Fruit fly (Drosophila melanogaster) whole organism, embryonic: ENCODE measurements around the gene RpL35.

Experiments used
- Atf6 ChIP-seq: fragments of 200-800 bp; sonication (Bioruptor generic); IDR thresholded peaks from 2 replicates; pipeline ENCODE4 v1.3.6; 2022; ENCODE audit warnings: missing biosample characterization, missing genetic modification characterization
- Bteb2 ChIP-seq: fragments of 200-800 bp; sonication (Bioruptor generic); optimal IDR thresholded peaks from 2 replicates; lab custom pipeline; 2016; ENCODE audit warnings: missing biosample characterization, missing genetic modification characterization
- CG10209 ChIP-seq: fragments of 200-800 bp; sonication (Bioruptor generic); optimal IDR thresholded peaks from 3 replicates; lab custom pipeline; 2017; ENCODE audit warnings: missing biosample characterization, mild to moderate bottlenecking, missing genetic modification characterization, missing genetic modification reagents
- CG10321 ChIP-seq: fragments of 200-800 bp; sonication (Bioruptor generic); IDR thresholded peaks from 2 replicates; pipeline ENCODE4 v1.3.6; 2022; ENCODE audit warnings: missing biosample characterization, missing genetic modification characterization
- CG10431 ChIP-seq: fragments of 200-800 bp; sonication (Bioruptor generic); optimal IDR thresholded peaks from 3 replicates; lab custom pipeline; 2018; ENCODE audit warnings: missing biosample characterization, mild to moderate bottlenecking, missing genetic modification characterization
- CG10565 ChIP-seq: fragments of 200-800 bp; sonication (Bioruptor generic); optimal IDR thresholded peaks from 3 replicates; lab custom pipeline; 2016; ENCODE audit warnings: missing biosample characterization, mild to moderate bottlenecking, missing genetic modification characterization
- CG12236 ChIP-seq: fragments of 200-800 bp; sonication (Bioruptor generic); optimal IDR thresholded peaks from 2 replicates; lab custom pipeline; 2016; ENCODE audit warnings: missing biosample characterization, missing genetic modification characterization
- CG12391 ChIP-seq: fragments of 200-800 bp; sonication (Bioruptor generic); optimal IDR thresholded peaks from 3 replicates; lab custom pipeline; 2018; ENCODE audit warnings: missing biosample characterization, mild to moderate bottlenecking, missing genetic modification characterization, moderate library complexity
- CG12744 ChIP-seq: fragments of 200-800 bp; sonication (Bioruptor generic); optimal IDR thresholded peaks from 2 replicates; lab custom pipeline; 2016; ENCODE audit warnings: missing biosample characterization, missing genetic modification characterization
- CG12942 ChIP-seq: fragments of 200-800 bp; sonication (Bioruptor generic); optimal IDR thresholded peaks from 3 replicates; lab custom pipeline; 2016; ENCODE audit warnings: missing biosample characterization, missing genetic modification characterization
- CG14050 ChIP-seq: fragments of 200-800 bp; sonication (Bioruptor generic); IDR thresholded peaks from 3 replicates; pipeline ENCODE4 v1.3.6; 2022; ENCODE audit warnings: missing biosample characterization, missing genetic modification characterization
- CG15696 ChIP-seq: fragments of 200-800 bp; sonication (Bioruptor generic); optimal IDR thresholded peaks from 2 replicates; lab custom pipeline; 2019; ENCODE audit warnings: missing biosample characterization, mild to moderate bottlenecking, missing genetic modification characterization, moderate library complexity
- CG18476 ChIP-seq: fragments of 200-800 bp; sonication (Bioruptor generic); optimal IDR thresholded peaks from 2 replicates; lab custom pipeline; 2016; ENCODE audit warnings: missing biosample characterization, mild to moderate bottlenecking, missing genetic modification characterization
- CG18619 ChIP-seq: fragments of 200-800 bp; sonication (Bioruptor generic); optimal IDR thresholded peaks from 3 replicates; lab custom pipeline; 2017; ENCODE audit warnings: missing biosample characterization, mild to moderate bottlenecking, missing genetic modification characterization
- CG2712 ChIP-seq: fragments of 200-800 bp; optimal IDR thresholded peaks from 3 replicates; lab custom pipeline; 2019; ENCODE audit warnings: missing biosample characterization, mild to moderate bottlenecking, missing genetic modification characterization, moderate library complexity
- CG3281 ChIP-seq: fragments of 200-800 bp; sonication (Bioruptor generic); optimal IDR thresholded peaks from 3 replicates; lab custom pipeline; 2017; ENCODE audit warnings: missing biosample characterization, mild to moderate bottlenecking, missing genetic modification characterization
- CG3838 ChIP-seq: fragments of 200-800 bp; sonication (Bioruptor generic); optimal IDR thresholded peaks from 3 replicates; lab custom pipeline; 2016; ENCODE audit warnings: missing biosample characterization, missing genetic modification characterization
- CG43689 ChIP-seq: fragments of 200-800 bp; sonication (Bioruptor generic); IDR thresholded peaks from 2 replicates; pipeline ENCODE4 v1.3.6; 2022; ENCODE audit warnings: missing biosample characterization, missing genetic modification characterization
- CG6791 ChIP-seq: fragments of 200-800 bp; sonication (Bioruptor generic); IDR thresholded peaks from 3 replicates; pipeline ENCODE4 v1.3.6; 2022; ENCODE audit warnings: missing biosample characterization, missing genetic modification characterization; ENCODE audit not compliant: partially characterized antibody
- CG7357 ChIP-seq: fragments of 200-800 bp; sonication (Bioruptor generic); IDR thresholded peaks from 3 replicates; pipeline ENCODE4 v1.3.6; 2022; ENCODE audit warnings: missing biosample characterization, missing genetic modification characterization
- CG8281 ChIP-seq: fragments of 200-800 bp; sonication (Bioruptor generic); optimal IDR thresholded peaks from 2 replicates; lab custom pipeline; 2018; ENCODE audit warnings: missing biosample characterization, mild to moderate bottlenecking, missing genetic modification characterization, moderate library complexity
- CG9932 ChIP-seq: fragments of 200-800 bp; sonication (Bioruptor generic); IDR thresholded peaks from 2 replicates; pipeline ENCODE4 v1.3.6; 2022; ENCODE audit warnings: missing biosample characterization, missing genetic modification characterization
- CTCF ChIP-seq: fragments of 200-800 bp; sonication (Bioruptor generic); optimal IDR thresholded peaks from 2 replicates; lab custom pipeline; 2017; ENCODE audit warnings: missing biosample characterization, mild to moderate bottlenecking, missing genetic modification characterization, moderate library complexity
- Chrac-16 ChIP-seq: fragments of 200-800 bp; sonication (Bioruptor generic); optimal IDR thresholded peaks from 3 replicates; lab custom pipeline; 2016; ENCODE audit warnings: missing biosample characterization, missing genetic modification characterization
- Drgx ChIP-seq: fragments of 200-800 bp; sonication (Bioruptor generic); IDR thresholded peaks from 2 replicates; pipeline ENCODE4 v1.3.6; 2022; ENCODE audit warnings: missing biosample characterization, missing genetic modification characterization
- HHEX ChIP-seq: fragments of 200-800 bp; sonication (Bioruptor generic); optimal IDR thresholded peaks from 3 replicates; lab custom pipeline; 2017; ENCODE audit warnings: missing biosample characterization, mild to moderate bottlenecking, missing genetic modification characterization, missing genetic modification reagents
- HLH4C ChIP-seq: fragments of 200-800 bp; sonication (Bioruptor generic); IDR thresholded peaks from 3 replicates; pipeline ENCODE4 v1.3.6; 2022; ENCODE audit warnings: missing biosample characterization, missing genetic modification characterization; ENCODE audit not compliant: partially characterized antibody
- HmgD ChIP-seq: fragments of 200-800 bp; sonication (Bioruptor generic); optimal IDR thresholded peaks from 3 replicates; lab custom pipeline; 2016; ENCODE audit warnings: missing biosample characterization, missing genetic modification characterization
- Meics ChIP-seq: fragments of 200-800 bp; sonication (Bioruptor generic); optimal IDR thresholded peaks from 2 replicates; lab custom pipeline; 2017; ENCODE audit warnings: missing biosample characterization, mild to moderate bottlenecking, missing genetic modification characterization
- NK7.1 ChIP-seq: fragments of 200-800 bp; sonication (Bioruptor generic); optimal IDR thresholded peaks from 3 replicates; lab custom pipeline; 2016; ENCODE audit warnings: missing biosample characterization, missing genetic modification characterization
- Ravus ChIP-seq: fragments of 200-800 bp; sonication (Bioruptor generic); IDR thresholded peaks from 2 replicates; pipeline ENCODE4 v1.3.6; 2022; ENCODE audit warnings: missing biosample characterization, missing genetic modification characterization
- Side ChIP-seq: fragments of 200-800 bp; sonication (Bioruptor generic); optimal IDR thresholded peaks from 2 replicates; lab custom pipeline; 2016; ENCODE audit warnings: missing biosample characterization, missing genetic modification characterization
- Ssrp ChIP-seq: fragments of 200-800 bp; sonication (Bioruptor generic); optimal IDR thresholded peaks from 2 replicates; lab custom pipeline; 2018; ENCODE audit warnings: missing biosample characterization, mild to moderate bottlenecking, missing genetic modification characterization, moderate library complexity
- Stat92E ChIP-seq, 3 experiments: fragments of >200 bp in 2 of 3; fragments of 200-800 bp in 1 of 3; sonication (Bioruptor generic) in 1 of 3; optimal IDR thresholded peaks; 2 replicates each; lab custom pipeline; 2017 to 2019; ENCODE audit warnings: missing biosample characterization in 3 of 3, missing genetic modification characterization in 3 of 3, mild to moderate bottlenecking in 1 of 3, moderate library complexity in 1 of 3
- da ChIP-seq: fragments of 200-800 bp; sonication (Bioruptor generic); optimal IDR thresholded peaks from 2 replicates; lab custom pipeline; 2016; ENCODE audit warnings: missing biosample characterization, missing genetic modification characterization
- ewg ChIP-seq: fragments of 200-800 bp; sonication (Bioruptor generic); optimal IDR thresholded peaks from 3 replicates; lab custom pipeline; 2017; ENCODE audit warnings: mild to moderate bottlenecking, missing biosample characterization, missing genetic modification reagents, missing genetic modification characterization
- fd102C ChIP-seq: fragments of 200-800 bp; sonication (Bioruptor generic); optimal IDR thresholded peaks from 2 replicates; lab custom pipeline; 2018; ENCODE audit warnings: missing biosample characterization, mild to moderate bottlenecking, missing genetic modification characterization, moderate library complexity
- gcm2 ChIP-seq: fragments of 200-800 bp; sonication (Bioruptor generic); optimal IDR thresholded peaks from 2 replicates; lab custom pipeline; 2016; ENCODE audit warnings: missing biosample characterization, missing genetic modification characterization
- grau ChIP-seq: fragments of 200-800 bp; optimal IDR thresholded peaks from 3 replicates; lab custom pipeline; 2019; ENCODE audit warnings: missing biosample characterization, mild to moderate bottlenecking, missing genetic modification characterization, moderate library complexity
- hth ChIP-seq: fragments of >200 bp; optimal IDR thresholded peaks from 2 replicates; lab custom pipeline; 2017; ENCODE audit warnings: inconsistent platforms
- insv ChIP-seq, 2 experiments: fragments of 200-800 bp; sonication (Bioruptor generic); optimal IDR thresholded peaks; 3 replicates each; lab custom pipeline; 2016 to 2018; ENCODE audit warnings: missing biosample characterization in 2 of 2, missing genetic modification characterization in 2 of 2
- nmo ChIP-seq: fragments of 200-800 bp; sonication (Bioruptor generic); optimal IDR thresholded peaks from 2 replicates; lab custom pipeline; 2018; ENCODE audit warnings: missing biosample characterization, mild to moderate bottlenecking, missing genetic modification characterization, moderate library complexity
- repo ChIP-seq: fragments of 200-800 bp; sonication (Bioruptor generic); optimal IDR thresholded peaks from 2 replicates; lab custom pipeline; 2016; ENCODE audit warnings: missing biosample characterization, missing genetic modification characterization
- row ChIP-seq: fragments of 200-800 bp; sonication (Bioruptor generic); IDR thresholded peaks from 3 replicates; pipeline ENCODE4 v1.3.6; 2022; ENCODE audit warnings: missing biosample characterization, missing genetic modification characterization
- sens ChIP-seq: fragments of 200-800 bp; sonication (Bioruptor generic); peaks from one replicate; lab custom pipeline; 2016; ENCODE audit warnings: missing biosample characterization, missing genetic modification characterization
- sens-2 ChIP-seq: fragments of 200-800 bp; sonication (Bioruptor generic); IDR thresholded peaks from 2 replicates; pipeline ENCODE4 v1.3.6; 2022; ENCODE audit warnings: missing biosample characterization, missing genetic modification characterization
- sima ChIP-seq: fragments of 200-800 bp; sonication (Bioruptor generic); optimal IDR thresholded peaks from 2 replicates; lab custom pipeline; 2016; ENCODE audit warnings: missing biosample characterization, missing genetic modification characterization
- tgo ChIP-seq: fragments of 200-800 bp; sonication (Bioruptor generic); IDR thresholded peaks from 3 replicates; pipeline ENCODE4 v1.3.6; 2022; ENCODE audit warnings: missing biosample characterization, missing genetic modification characterization
- tup ChIP-seq: fragments of 200-800 bp; sonication (Bioruptor generic); optimal IDR thresholded peaks from 2 replicates; lab custom pipeline; 2016; ENCODE audit warnings: missing biosample characterization, mild to moderate bottlenecking, missing genetic modification characterization, moderate library complexity
- zf30C ChIP-seq: fragments of 200-800 bp; sonication (Bioruptor generic); optimal IDR thresholded peaks from 3 replicates; lab custom pipeline; 2018; ENCODE audit warnings: missing biosample characterization, mild to moderate bottlenecking, missing genetic modification characterization
- zfh2 ChIP-seq: fragments of 200-800 bp; sonication (Bioruptor generic); optimal IDR thresholded peaks from 2 replicates; lab custom pipeline; 2016; ENCODE audit warnings: missing biosample characterization, missing genetic modification characterization

RpL35 gene

dm6 chrX:5699824-5700498 is 27.8 kb downstream of the RpL35 start (continued):
- TF ChIP-seq CG15696 (tag; lab: Kevin White, UChicago): no peak
- peak; percentile 55 for TF ChIP-seq Meics (GFP tag; lab: Kevin White, UChicago)
- TF ChIP-seq CG18619 (GFP tag; lab: Kevin White, UChicago): peak; percentile 33
- TF ChIP-seq grau (tag; lab: Kevin White, UChicago): peak; percentile 69
- TF ChIP-seq CG12236 (GFP tag; lab: Kevin White, UChicago): no peak
- TF ChIP-seq CG3838: no peak
- TF ChIP-seq sens: peak; percentile 90
- peak; percentile 22 for TF ChIP-seq CG8281
- TF ChIP-seq CG9932 (GFP tag; lab: Robert Waterston, UW): no peak
- peak; percentile 64 for TF ChIP-seq CG10209 (GFP tag; lab: Kevin White, UChicago)
- no peak for TF ChIP-seq HmgD (GFP tag; lab: Kevin White, UChicago)
- TF ChIP-seq CG18476 (GFP tag; lab: Kevin White, UChicago): peak; percentile 27
- peak; percentile 13 for TF ChIP-seq Bteb2 (GFP tag; lab: Kevin White, UChicago)
- TF ChIP-seq CG12744: no peak
- TF ChIP-seq da: no peak
- TF ChIP-seq CG3281: peak; percentile 68
- TF ChIP-seq CG2712: peak; percentile 75
- TF ChIP-seq repo (GFP tag; lab: Kevin White, UChicago): no peak
- no peak for TF ChIP-seq hth
- no peak for TF ChIP-seq CG10321 (GFP tag; lab: Robert Waterston, UW)
- TF ChIP-seq tup (GFP tag; lab: Kevin White, UChicago): no peak
- peak; percentile 67 for TF ChIP-seq Ssrp (tag; lab: Kevin White, UChicago)
- TF ChIP-seq CG10565 (GFP tag; lab: Kevin White, UChicago): no peak
- TF ChIP-seq tgo (GFP tag; lab: Robert Waterston, UW): peak; percentile 65
- no peak for TF ChIP-seq insv (GFP tag; optimal IDR thresholded peaks at IDR 0.05; lab: Kevin White, UChicago)
- TF ChIP-seq CG43689 (GFP tag; lab: Robert Waterston, UW): no peak
- TF ChIP-seq Atf6: 0 out of 2 replicates have a peak, but pooled peaks have one; percentile 25
- TF ChIP-seq fd102C (GFP tag; lab: Kevin White, UChicago): no peak
- TF ChIP-seq Drgx (GFP tag; lab: Robert Waterston, UW): peak; percentile 38
- peak; percentile 52 for TF ChIP-seq ewg (GFP tag; lab: Kevin White, UChicago)
- peak; percentile 76 for TF ChIP-seq CG12391 (tag; lab: Kevin White, UChicago)
- TF ChIP-seq NK7.1: no peak
- TF ChIP-seq zfh2 (GFP tag; lab: Kevin White, UChicago): no peak
- TF ChIP-seq HLH4C (GFP tag; lab: Robert Waterston, UW): 0 out of 3 replicates have a peak, but pooled peaks have one; percentile 12
- TF ChIP-seq CG12942 (GFP tag; lab: Kevin White, UChicago): peak; percentile 34
- peak; percentile 29; the same call in 1 of the 3 replicates for TF ChIP-seq CG14050 (GFP tag; lab: Robert Waterston, UW)
- TF ChIP-seq Stat92E (GFP tag; optimal IDR thresholded peaks at IDR 0.05; lab: Kevin White, UChicago): peak in 1 of 3 experiments; percentile 13
- peak; percentile 22 for TF ChIP-seq HHEX
- no peak for TF ChIP-seq Ravus (GFP tag; lab: Robert Waterston, UW)
- TF ChIP-seq sima (GFP tag; lab: Kevin White, UChicago): no peak
- no peak for TF ChIP-seq zf30C (GFP tag; lab: Kevin White, UChicago)
- TF ChIP-seq nmo: peak; percentile 79
- peak; percentile 12 for TF ChIP-seq Side
- TF ChIP-seq sens-2 (GFP tag; lab: Robert Waterston, UW): no peak
- peak; percentile 10 for TF ChIP-seq gcm2 (GFP tag; lab: Kevin White, UChicago)
- TF ChIP-seq CG7357 (GFP tag; lab: Robert Waterston, UW): peak; percentile 51; the same call in 1 of the 3 replicates
- TF ChIP-seq CTCF (GFP tag; lab: Kevin White, UChicago): no peak
- no peak for TF ChIP-seq CG6791 (GFP tag; lab: Robert Waterston, UW)
- no peak for TF ChIP-seq CG10431
- peak; percentile 83 for TF ChIP-seq row (GFP tag; lab: Robert Waterston, UW)
- peak; percentile 27 for TF ChIP-seq Chrac-16
